Fruit fly (Drosophila melanogaster): Measurements from ENCODE around the gene CG31431.

- no peak for TF ChIP-seq pan (optimal IDR thresholded peaks at IDR 0.05)
- TF ChIP-seq N (GFP tag; optimal IDR thresholded peaks at IDR 0.05), result no peak
- no peak for TF ChIP-seq fru (GFP tag; optimal IDR thresholded peaks at IDR 0.05)
Measured at dm6 chr3R:21906867-21907266, 36.4 kb downstream of the CG31431 start.
